Worm (Caenorhabditis elegans) whole organism, L1 larva: Measurements from ENCODE around the gene srg-50.

ENCODE experiments used
- C04F5.9 ChIP-seq: sonication (generic microtip); optimal IDR thresholded peaks from 2 replicates; lab custom pipeline; 2016; ENCODE audit warnings: missing genetic modification characterization, missing compliant biosample characterization
- C16A3.4 ChIP-seq: fragments of 150-350 bp; optimal IDR thresholded peaks from 2 replicates; lab custom pipeline; 2014; ENCODE audit warnings: missing biosample characterization, missing genetic modification characterization
- C34B4.2 ChIP-seq: sonication (generic microtip); optimal IDR thresholded peaks from 2 replicates; lab custom pipeline; 2017; ENCODE audit warnings: mild to moderate bottlenecking, missing genetic modification characterization, missing compliant biosample characterization
- aha-1 ChIP-seq: fragments of 150-350 bp; optimal IDR thresholded peaks from 2 replicates; lab custom pipeline; 2014; ENCODE audit warnings: missing biosample characterization, missing genetic modification characterization
- aly-2 ChIP-seq: fragments of 150-350 bp; optimal IDR thresholded peaks from 2 replicates; lab custom pipeline; 2014; ENCODE audit warnings: missing biosample characterization, missing genetic modification characterization
- ama-1 ChIP-seq: fragments of 150-350 bp; optimal IDR thresholded peaks from 2 replicates; lab custom pipeline; 2014
- ceh-8 ChIP-seq: fragments of 200-800 bp; sonication (Bioruptor generic); optimal IDR thresholded peaks from 2 replicates; lab custom pipeline; 2018; ENCODE audit warnings: mild to moderate bottlenecking, missing genetic modification characterization, moderate library complexity, missing compliant biosample characterization
- ceh-82 ChIP-seq, 3 experiments: fragments of 150-350 bp in 1 of 3; sonication (generic microtip) in 2 of 3; optimal IDR thresholded peaks; 2 replicates each; lab custom pipeline; 2014 to 2017; ENCODE audit warnings: missing biosample characterization in 3 of 3, missing genetic modification characterization in 3 of 3
- ceh-88 ChIP-seq: fragments of 200-800 bp; sonication (Bioruptor generic); IDR thresholded peaks from 2 replicates; pipeline ENCODE4 v1.3.6; 2022; ENCODE audit warnings: missing genetic modification characterization, missing compliant biosample characterization
- efl-1 ChIP-seq, 4 experiments: fragments of 150-350 bp; optimal IDR thresholded peaks in 3 of 4; peaks in 1 of 4; 1 replicate in 1 of 4; 2 replicates in 3 of 4; lab custom pipeline; 2014; ENCODE audit warnings: missing biosample characterization in 2 of 4, missing genetic modification characterization in 2 of 4, missing genetic modification reagents in 2 of 4
- efl-3 ChIP-seq: fragments of 200-800 bp; sonication (Bioruptor generic); optimal IDR thresholded peaks from 2 replicates; lab custom pipeline; 2018; ENCODE audit warnings: mild to moderate bottlenecking, missing genetic modification characterization, missing compliant biosample characterization
- egl-27 ChIP-seq, 2 experiments: fragments of 150-350 bp in 1 of 2; sonication (generic microtip); optimal IDR thresholded peaks; 3 replicates each; lab custom pipeline; 2017 to 2018; ENCODE audit warnings: missing biosample characterization in 2 of 2, missing genetic modification characterization in 2 of 2, missing genetic modification reagents in 2 of 2
- elt-3 ChIP-seq, 6 experiments: fragments of 150-350 bp in 1 of 6; sonication (generic microtip); optimal IDR thresholded peaks; 2 replicates each; lab custom pipeline; 2017 to 2018; ENCODE audit warnings: missing biosample characterization in 6 of 6, missing genetic modification characterization in 6 of 6, inconsistent platforms in 1 of 6
- fkh-4 ChIP-seq: sonication (generic microtip); optimal IDR thresholded peaks from 2 replicates; lab custom pipeline; 2016; ENCODE audit warnings: missing compliant biosample characterization, missing genetic modification characterization, borderline replicate concordance
- grh-1 ChIP-seq: fragments of 200-800 bp; sonication (Bioruptor generic); IDR thresholded peaks from 2 replicates; pipeline ENCODE4 v1.3.6; 2022; ENCODE audit warnings: missing genetic modification reagents, missing genetic modification characterization, missing compliant biosample characterization
- hlh-17 ChIP-seq: fragments of 200-800 bp; sonication (Bioruptor generic); optimal IDR thresholded peaks from 2 replicates; lab custom pipeline; 2018; ENCODE audit warnings: missing genetic modification characterization, mild to moderate bottlenecking, missing compliant biosample characterization, moderate library complexity, borderline replicate concordance
- hlh-4 ChIP-seq: sonication (generic microtip); optimal IDR thresholded peaks from 2 replicates; lab custom pipeline; 2016; ENCODE audit warnings: mild to moderate bottlenecking, missing genetic modification characterization, missing compliant biosample characterization
- hpl-2 ChIP-seq: fragments of 150-350 bp; optimal IDR thresholded peaks from 2 replicates; lab custom pipeline; 2014; ENCODE audit warnings: missing biosample characterization, missing genetic modification reagents, missing genetic modification characterization
- isw-1 ChIP-seq: fragments of 200-800 bp; sonication (Bioruptor generic); IDR thresholded peaks from 2 replicates; pipeline ENCODE4 v1.3.6; 2022; ENCODE audit warnings: missing genetic modification characterization, missing compliant biosample characterization
- jun-1 ChIP-seq: fragments of 150-350 bp; optimal IDR thresholded peaks from 2 replicates; lab custom pipeline; 2014; ENCODE audit warnings: missing biosample characterization, missing genetic modification reagents, missing genetic modification characterization
- lin-15B ChIP-seq: fragments of 150-350 bp; sonication (generic microtip); optimal IDR thresholded peaks from 3 replicates; lab custom pipeline; 2014; ENCODE audit warnings: missing biosample characterization, missing genetic modification characterization
- lin-35 ChIP-seq, 2 experiments: fragments of 150-350 bp; optimal IDR thresholded peaks; 2 replicates each; lab custom pipeline; 2014; ENCODE audit warnings: missing biosample characterization in 2 of 2, missing genetic modification characterization in 2 of 2, missing genetic modification reagents in 2 of 2
- lir-3 ChIP-seq: sonication (generic microtip); optimal IDR thresholded peaks from 2 replicates; lab custom pipeline; 2016; ENCODE audit warnings: mild to moderate bottlenecking, missing genetic modification characterization, moderate library complexity, missing compliant biosample characterization; ENCODE audit not compliant: poor library complexity
- lsy-2 ChIP-seq, 2 experiments: fragments of 150-350 bp; optimal IDR thresholded peaks; 2 replicates each; lab custom pipeline; 2014; ENCODE audit warnings: missing biosample characterization in 2 of 2, missing genetic modification characterization in 2 of 2
- mab-9 ChIP-seq: fragments of 200-800 bp; sonication (Bioruptor generic); IDR thresholded peaks from 2 replicates; pipeline ENCODE4 v1.3.6; 2022; ENCODE audit warnings: missing genetic modification reagents, missing genetic modification characterization, missing compliant biosample characterization
- mep-1 ChIP-seq: fragments of 150-350 bp; optimal IDR thresholded peaks from 2 replicates; lab custom pipeline; 2014; ENCODE audit warnings: missing biosample characterization, missing genetic modification characterization
- nhr-11 ChIP-seq: fragments of 150-350 bp; optimal IDR thresholded peaks from 2 replicates; lab custom pipeline; 2014; ENCODE audit warnings: missing biosample characterization, missing genetic modification characterization
- nhr-12 ChIP-seq: sonication (generic microtip); optimal IDR thresholded peaks from 2 replicates; lab custom pipeline; 2017; ENCODE audit warnings: missing biosample characterization, missing genetic modification characterization
- nhr-19 ChIP-seq: fragments of 200-800 bp; sonication (Bioruptor generic); conservative IDR thresholded peaks from 2 replicates; pipeline ENCODE4 v1.3.6; 2022; ENCODE audit warnings: missing genetic modification characterization, missing compliant biosample characterization
- nhr-20 ChIP-seq: sonication (generic microtip); optimal IDR thresholded peaks from 2 replicates; lab custom pipeline; 2016; ENCODE audit warnings: mild to moderate bottlenecking, missing genetic modification characterization, missing compliant biosample characterization
- nhr-237 ChIP-seq: fragments of 150-350 bp; optimal IDR thresholded peaks from 2 replicates; lab custom pipeline; 2014; ENCODE audit warnings: missing biosample characterization, missing genetic modification characterization
- nhr-77 ChIP-seq: fragments of 150-350 bp; optimal IDR thresholded peaks from 2 replicates; lab custom pipeline; 2014; ENCODE audit warnings: missing biosample characterization, missing genetic modification characterization
- nhr-84 ChIP-seq: sonication (generic microtip); optimal IDR thresholded peaks from 2 replicates; lab custom pipeline; 2017; ENCODE audit warnings: missing biosample characterization, missing genetic modification characterization
- pag-3 ChIP-seq: sonication (generic microtip); optimal IDR thresholded peaks from 2 replicates; lab custom pipeline; 2017; ENCODE audit warnings: missing genetic modification characterization, mild to moderate bottlenecking, missing compliant biosample characterization, antibody characterized with exemption, borderline replicate concordance; ENCODE audit not compliant: insufficient read depth
- pqm-1 ChIP-seq: sonication (generic microtip); optimal IDR thresholded peaks from 3 replicates; lab custom pipeline; 2017; ENCODE audit warnings: missing biosample characterization, missing genetic modification characterization
- rnt-1 ChIP-seq: sonication (generic microtip); optimal IDR thresholded peaks from 2 replicates; lab custom pipeline; 2016; ENCODE audit warnings: mild to moderate bottlenecking, missing genetic modification characterization, moderate library complexity, missing compliant biosample characterization
- skn-1 ChIP-seq: fragments of 150-350 bp; optimal IDR thresholded peaks from 2 replicates; lab custom pipeline; 2014; ENCODE audit warnings: missing biosample characterization, missing genetic modification characterization
- snpc-4 ChIP-seq: fragments of 150-350 bp; optimal IDR thresholded peaks from 2 replicates; lab custom pipeline; 2014; ENCODE audit warnings: missing biosample characterization, missing genetic modification characterization
- sup-37 ChIP-seq: fragments of 200-800 bp; sonication (Bioruptor generic); optimal IDR thresholded peaks from 2 replicates; lab custom pipeline; 2018; ENCODE audit warnings: mild to moderate bottlenecking, missing genetic modification characterization, missing compliant biosample characterization
- tlp-1 ChIP-seq: fragments of 150-350 bp; optimal IDR thresholded peaks from 2 replicates; lab custom pipeline; 2014; ENCODE audit warnings: missing biosample characterization, missing genetic modification characterization
- unc-130 ChIP-seq: fragments of 150-350 bp; optimal IDR thresholded peaks from 2 replicates; lab custom pipeline; 2017; ENCODE audit warnings: missing biosample characterization, missing genetic modification characterization, inconsistent platforms
- unc-30 ChIP-seq: sonication (generic microtip); optimal IDR thresholded peaks from 2 replicates; lab custom pipeline; 2017; ENCODE audit warnings: missing biosample characterization, missing genetic modification characterization
- unc-62 ChIP-seq: fragments of 150-350 bp; optimal IDR thresholded peaks from 2 replicates; lab custom pipeline; 2014; ENCODE audit warnings: missing biosample characterization, missing genetic modification reagents, missing genetic modification characterization
- unc-86 ChIP-seq: sonication (generic microtip); optimal IDR thresholded peaks from 2 replicates; lab custom pipeline; 2016; ENCODE audit warnings: missing genetic modification characterization, missing compliant biosample characterization
- unc-98 ChIP-seq: fragments of 200-800 bp; sonication (Bioruptor generic); IDR thresholded peaks from 2 replicates; pipeline ENCODE4 v1.3.6; 2022; ENCODE audit warnings: missing genetic modification characterization, missing compliant biosample characterization
- vab-15 ChIP-seq: sonication (generic microtip); optimal IDR thresholded peaks from 2 replicates; lab custom pipeline; 2017; ENCODE audit warnings: missing genotype, mild to moderate bottlenecking, missing genetic modification characterization, missing compliant biosample characterization
- zag-1 ChIP-seq: fragments of 150-350 bp; optimal IDR thresholded peaks from 2 replicates; lab custom pipeline; 2014; ENCODE audit warnings: missing biosample characterization, missing genetic modification characterization
- zip-4 ChIP-seq: fragments of 200-800 bp; sonication (Bioruptor generic); optimal IDR thresholded peaks from 2 replicates; lab custom pipeline; 2018; ENCODE audit warnings: mild to moderate bottlenecking, missing genetic modification characterization, moderate library complexity, missing compliant biosample characterization
- ztf-11 ChIP-seq, 2 experiments: sonication (generic microtip); optimal IDR thresholded peaks; 2 replicates each; lab custom pipeline; 2016 to 2017; ENCODE audit warnings: missing genetic modification characterization in 2 of 2, missing biosample characterization in 1 of 2, missing compliant biosample characterization in 1 of 2
- ztf-4 ChIP-seq: fragments of 150-350 bp; optimal IDR thresholded peaks from 2 replicates; lab custom pipeline; 2014; ENCODE audit warnings: missing biosample characterization, missing genetic modification characterization

Gene srg-50

DNA sequence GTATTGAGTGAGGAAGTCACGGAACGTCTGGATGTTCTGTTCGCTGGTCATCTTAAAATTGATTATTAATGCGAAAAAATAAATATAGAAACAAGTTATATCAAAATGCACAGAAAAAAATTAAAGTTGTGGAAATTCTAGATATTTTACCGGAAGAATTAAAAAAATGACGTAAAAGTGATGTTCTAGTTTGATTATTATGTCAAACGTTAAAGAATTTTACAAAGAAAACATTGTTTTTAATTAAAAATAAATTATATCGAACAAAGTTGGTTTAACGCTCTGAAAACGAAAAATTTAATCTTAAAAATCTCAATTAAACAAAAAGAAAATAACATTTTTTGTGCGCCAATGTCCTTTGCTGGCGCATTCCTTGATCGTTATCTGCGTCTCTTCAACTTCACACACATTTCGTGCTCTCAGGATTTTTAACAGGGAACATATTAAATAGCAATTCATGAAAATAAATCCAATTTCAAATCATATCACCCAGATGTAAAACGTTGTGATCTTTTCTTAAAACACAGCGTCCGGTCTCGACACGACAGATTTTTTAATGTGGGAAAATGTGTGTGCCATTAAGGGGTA lies 30.3 kb downstream of the srg-50 start, which contains the start of gene tin-9.1 (continued):
- TF ChIP-seq unc-130 (tag; lab: Kevin White, UChicago): peak; percentile 67
- TF ChIP-seq ama-1: peak; percentile 16
- TF ChIP-seq nhr-84 (tag; lab: Kevin White, UChicago): no peak
- no peak for TF ChIP-seq vab-15 (tag; lab: Kevin White, UChicago)
- peak; percentile 28 for TF ChIP-seq fkh-4 (tag; lab: Kevin White, UChicago)
- no peak for TF ChIP-seq pqm-1 (tag; lab: Kevin White, UChicago)
- no peak for TF ChIP-seq aha-1 (tag; lab: Kevin White, UChicago)
- TF ChIP-seq jun-1 (tag; lab: Kevin White, UChicago): peak; percentile 72
- TF ChIP-seq unc-86 (tag; lab: Kevin White, UChicago): peak; percentile 76
- peak; percentile 64 for TF ChIP-seq nhr-77 (tag; lab: Kevin White, UChicago)
- no peak for TF ChIP-seq pag-3 (tag; lab: Kevin White, UChicago)
- no peak for TF ChIP-seq hlh-4
- TF ChIP-seq sup-37 (GFP tag; lab: Kevin White, UChicago): no peak
- TF ChIP-seq ztf-4: peak; percentile 81
- TF ChIP-seq lin-15B (tag; lab: Kevin White, UChicago): peak; percentile 58
- no peak for TF ChIP-seq tlp-1 (tag; lab: Kevin White, UChicago)
- TF ChIP-seq grh-1 (GFP tag; lab: Robert Waterston, UW): peak; percentile 57; the same call in 1 of the 2 replicates
- no peak for TF ChIP-seq ceh-8 (GFP tag; lab: Kevin White, UChicago)
- no peak for TF ChIP-seq unc-98 (GFP tag; lab: Robert Waterston, UW)
- TF ChIP-seq nhr-12 (tag; lab: Kevin White, UChicago): no peak
- TF ChIP-seq egl-27 (tag; optimal IDR thresholded peaks at IDR 0.05; lab: Kevin White, UChicago): no peak
- peak; percentile 75 for TF ChIP-seq ceh-88
- TF ChIP-seq nhr-19 (GFP tag; lab: Robert Waterston, UW): peak; percentile 91
- no peak for TF ChIP-seq hpl-2 (GFP tag; lab: Kevin White, UChicago)
- TF ChIP-seq zip-4 (GFP tag; lab: Kevin White, UChicago): peak; percentile 26
- peak; percentile 78 for TF ChIP-seq C16A3.4 (tag; lab: Kevin White, UChicago)
- TF ChIP-seq rnt-1: peak; percentile 83
- peak; percentile 70 for TF ChIP-seq isw-1
- peak; percentile 95 for TF ChIP-seq mep-1 (tag; lab: Kevin White, UChicago)
- TF ChIP-seq elt-3 (tag; optimal IDR thresholded peaks at IDR 0.05; lab: Kevin White, UChicago): peak in 2 of 6 experiments; percentile 53 to 75
- TF ChIP-seq lin-35 (GFP tag; optimal IDR thresholded peaks at IDR 0.05; lab: Kevin White, UChicago): peak; percentile 84
- TF ChIP-seq lsy-2 (tag; optimal IDR thresholded peaks at IDR 0.05; lab: Kevin White, UChicago): peak; percentile 89 to 92
- TF ChIP-seq C34B4.2 (tag; lab: Kevin White, UChicago): no peak
- TF ChIP-seq nhr-11 (tag; lab: Kevin White, UChicago): peak; percentile 43
- TF ChIP-seq efl-1 (optimal IDR thresholded peaks at IDR 0.05; lab: Kevin White, UChicago): peak; percentile 77 to 84
- peak; percentile 80 to 97 for TF ChIP-seq efl-1 (GFP tag; optimal IDR thresholded peaks at IDR 0.05 in 1 of 2; lab: Kevin White, UChicago)
- TF ChIP-seq C04F5.9: peak; percentile 5
- TF ChIP-seq zag-1 (tag; lab: Kevin White, UChicago): no peak
- peak in 1 of 2 experiments; percentile 69 for TF ChIP-seq ztf-11 (tag; optimal IDR thresholded peaks at IDR 0.05; lab: Kevin White, UChicago)
- peak; percentile 75 to 87 (median 77) for TF ChIP-seq ceh-82 (tag; optimal IDR thresholded peaks at IDR 0.05; lab: Kevin White, UChicago)

DNA sequence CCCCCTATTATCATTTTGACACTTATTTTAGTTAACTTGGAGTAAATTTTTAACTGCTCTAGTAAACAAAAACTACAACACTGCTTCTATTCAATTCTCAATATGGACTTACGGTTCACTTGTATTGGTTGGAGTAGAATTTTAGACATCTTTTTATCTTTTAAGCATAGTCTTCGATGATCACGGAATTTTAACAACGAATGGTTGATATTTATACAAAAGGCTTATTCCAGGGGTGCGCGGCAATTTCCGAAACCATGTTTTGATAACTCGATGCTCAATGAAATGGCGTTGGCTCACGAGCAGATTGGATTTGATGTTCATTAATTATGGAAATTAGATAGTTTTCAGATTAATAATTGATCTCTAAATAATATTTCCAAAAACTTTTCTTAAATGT lies 31.5 kb downstream of the srg-50 start:
- TF ChIP-seq skn-1 (tag; lab: Kevin White, UChicago): no peak
- TF ChIP-seq nhr-20 (tag; lab: Kevin White, UChicago): no peak
- no peak for TF ChIP-seq nhr-12 (tag; lab: Kevin White, UChicago)
- no peak for TF ChIP-seq aly-2 (tag; lab: Kevin White, UChicago)
- TF ChIP-seq mab-9 (GFP tag; lab: Robert Waterston, UW): no peak
- TF ChIP-seq unc-62: no peak
- TF ChIP-seq snpc-4: no peak
- TF ChIP-seq nhr-77 (tag; lab: Kevin White, UChicago): no peak
- no peak for TF ChIP-seq efl-3 (GFP tag; lab: Kevin White, UChicago)
- TF ChIP-seq pqm-1 (tag; lab: Kevin White, UChicago): no peak
- no peak for TF ChIP-seq zag-1 (tag; lab: Kevin White, UChicago)
- no peak for TF ChIP-seq rnt-1
- no peak for TF ChIP-seq tlp-1 (tag; lab: Kevin White, UChicago)
- no peak for TF ChIP-seq C04F5.9
- TF ChIP-seq hlh-17 (GFP tag; lab: Kevin White, UChicago): no peak
- no peak for TF ChIP-seq nhr-237
- no peak for TF ChIP-seq lin-35 (GFP tag; optimal IDR thresholded peaks at IDR 0.05; lab: Kevin White, UChicago)
- no peak for TF ChIP-seq lir-3 (tag; lab: Kevin White, UChicago)
- TF ChIP-seq unc-130 (tag; lab: Kevin White, UChicago): no peak
- TF ChIP-seq unc-30 (tag; lab: Kevin White, UChicago): no peak
- TF ChIP-seq, all 84 proteins: peak for 0
